Worm (Caenorhabditis elegans): ENCODE measurements around the gene Y45G12C.1.

Gene Y45G12C.1

DNA sequence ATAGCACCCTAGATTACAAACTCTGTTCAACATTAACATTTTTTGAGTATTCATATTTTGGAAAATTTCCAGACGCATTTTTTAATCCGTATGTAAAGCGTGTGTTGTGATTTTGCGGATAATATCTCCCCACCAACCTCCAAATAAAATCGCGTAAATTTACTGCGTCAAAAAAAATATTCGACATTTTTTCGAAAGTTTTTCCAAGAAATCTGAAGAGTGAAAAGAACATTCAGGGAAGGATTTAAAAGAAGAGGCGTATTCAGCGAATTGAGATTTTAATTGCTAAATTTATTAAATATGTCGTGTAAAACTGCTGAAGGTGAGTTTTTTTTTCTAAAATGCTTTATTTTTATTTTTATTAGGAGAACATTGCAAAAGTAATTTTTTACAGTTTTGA is 8.4 kb downstream of the Y45G12C.1 start, which contains the start of gene nhr-290:
TSS of gene nhr-290 (plus strand) at position 301 of the 400 bp plus-strand sequence.
- TF ChIP-seq him-1 (tag; optimal IDR thresholded peaks at IDR 0.05) (no peak), lin-54 (GFP tag; optimal IDR thresholded peaks at IDR 0.05) (no peak), rpc-1 (optimal IDR thresholded peaks at IDR 0.05) (no peak), rpc-1 (tag; optimal IDR thresholded peaks at IDR 0.05) (no peak), chd-7 (tag; optimal IDR thresholded peaks at IDR 0.05) (no peak), egl-44 (GFP tag; IDR thresholded peaks at IDR 0.05) (no peak), athp-1 (tag; optimal IDR thresholded peaks at IDR 0.05) (no peak), sea-2 (GFP tag; IDR thresholded peaks at IDR 0.05) (no peak), ztf-22 (GFP tag; optimal IDR thresholded peaks at IDR 0.05) (no peak), unc-130 (GFP tag; optimal IDR thresholded peaks at IDR 0.05) (no peak), hsf-1 (GFP tag; IDR thresholded peaks at IDR 0.05) (no peak), ekl-4 (GFP tag; IDR thresholded peaks at IDR 0.05) (no peak), madf-6 (GFP tag; IDR thresholded peaks at IDR 0.05) (no peak), dpl-1 (GFP tag; optimal IDR thresholded peaks at IDR 0.05) (no peak), madf-8 (GFP tag; conservative IDR thresholded peaks at IDR 0.05) (no peak), egl-18 (GFP tag; IDR thresholded peaks at IDR 0.05) (no peak), hrde-1 (tag; optimal IDR thresholded peaks at IDR 0.05; ENCODE audit: borderline replicate concordance) (no peak)

DNA sequence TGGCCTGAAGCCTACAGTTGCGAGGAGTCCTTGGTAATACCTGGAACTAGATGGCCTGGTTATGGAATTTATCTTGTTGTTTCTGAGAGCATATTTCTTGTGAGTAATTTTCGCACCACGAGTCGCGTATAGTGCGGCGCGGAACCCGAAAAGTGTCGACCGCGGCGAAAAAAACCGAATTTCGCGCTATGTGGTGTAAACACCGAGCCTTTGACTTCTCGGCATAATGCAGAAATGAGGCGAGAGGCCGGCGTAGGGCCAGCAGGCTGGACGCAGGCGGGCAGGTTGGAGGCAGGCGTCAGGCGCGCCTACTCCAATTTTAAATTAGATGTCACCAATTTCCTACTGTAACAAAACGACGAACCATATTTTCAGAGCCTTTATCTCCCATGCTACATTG is 10.2 kb downstream of the Y45G12C.1 start:
- TF ChIP-seq egl-18 (GFP tag; IDR thresholded peaks at IDR 0.05) (0 out of 2 replicates have a peak, but pooled peaks have one; percentile 27), snpc-4 (GFP tag; optimal IDR thresholded peaks at IDR 0.05) (no peak), snpc-4 (tag; optimal IDR thresholded peaks at IDR 0.05) (peak in 2 of 4 experiments; percentile 63 to 80), F33H1.4 (GFP tag; IDR thresholded peaks at IDR 0.05) (no peak), zfh-2 (GFP tag; conservative IDR thresholded peaks at IDR 0.05) (peak; percentile 79), ceh-100 (GFP tag; IDR thresholded peaks at IDR 0.05) (no peak), F23B12.7 (tag; optimal IDR thresholded peaks at IDR 0.05; ENCODE audit: insufficient read depth) (no peak), somi-1 (GFP tag; optimal IDR thresholded peaks at IDR 0.05) (no peak), zim-3 (tag; optimal IDR thresholded peaks at IDR 0.05) (no peak), hmg-1.2 (GFP tag; IDR thresholded peaks at IDR 0.05) (peak; percentile 53), F22D6.2 (tag; optimal IDR thresholded peaks at IDR 0.05) (no peak), gei-17 (GFP tag; optimal IDR thresholded peaks at IDR 0.05) (no peak), snpc-1.1 (tag; optimal IDR thresholded peaks at IDR 0.05; ENCODE audit: insufficient read depth) (peak; percentile 32), mcd-1 (GFP tag; IDR thresholded peaks at IDR 0.05) (0 out of 2 replicates have a peak, but pooled peaks have one; percentile 14), F10E7.11 (tag; optimal IDR thresholded peaks at IDR 0.05) (no peak), hsf-1 (GFP tag; IDR thresholded peaks at IDR 0.05) (no peak), ztf-28 (GFP tag; IDR thresholded peaks at IDR 0.05) (no peak), aptf-3 (GFP tag; IDR thresholded peaks at IDR 0.05) (no peak), nhr-120 (GFP tag; IDR thresholded peaks at IDR 0.05) (no peak), B0019.2 (GFP tag; conservative IDR thresholded peaks at IDR 0.05) (no peak), ztf-18 (tag; optimal IDR thresholded peaks at IDR 0.05) (no peak), T07F8.4 (tag; optimal IDR thresholded peaks at IDR 0.05) (no peak), nhr-27 (tag; optimal IDR thresholded peaks at IDR 0.05) (no peak), B0261.1 (tag; optimal IDR thresholded peaks at IDR 0.05) (no peak), dox-1 (GFP tag; IDR thresholded peaks at IDR 0.05) (no peak)
